Fruit fly (Drosophila melanogaster) whole organism, prepupa: ENCODE measurements around the gene CG7772.

Source experiments
- Blimp-1 ChIP-seq: fragments of 200-800 bp; sonication (Bioruptor generic); optimal IDR thresholded peaks from 3 replicates; lab custom pipeline; 2017; ENCODE audit warnings: missing biosample characterization, missing genetic modification characterization, mild to moderate bottlenecking, moderate library complexity, missing genetic modification reagents
- CG10631 ChIP-seq: fragments of 200-800 bp; sonication (Bioruptor generic); optimal IDR thresholded peaks from 2 replicates; lab custom pipeline; 2016; ENCODE audit warnings: missing biosample characterization, missing genetic modification characterization
- CG10669 ChIP-seq: fragments of 200-800 bp; sonication (Bioruptor generic); optimal IDR thresholded peaks from 3 replicates; lab custom pipeline; 2018; ENCODE audit warnings: missing biosample characterization, mild to moderate bottlenecking, missing genetic modification characterization, moderate library complexity
- CG11294 ChIP-seq: fragments of 200-800 bp; sonication (Bioruptor generic); IDR thresholded peaks from 2 replicates; pipeline ENCODE4 v1.3.6; 2022; ENCODE audit warnings: missing biosample characterization, missing genetic modification characterization
- CG11762 ChIP-seq: fragments of 200-800 bp; sonication (Bioruptor generic); optimal IDR thresholded peaks from 3 replicates; lab custom pipeline; 2016; ENCODE audit warnings: missing biosample characterization, missing genetic modification characterization; ENCODE audit not compliant: insufficient read depth
- CG11902 ChIP-seq: fragments of 200-800 bp; sonication (Bioruptor generic); optimal IDR thresholded peaks from 3 replicates; lab custom pipeline; 2016; ENCODE audit warnings: missing biosample characterization, missing genetic modification characterization
- CG15336 ChIP-seq: fragments of 200-800 bp; sonication (Bioruptor generic); IDR thresholded peaks from 2 replicates; pipeline ENCODE4 v1.3.6; 2022; ENCODE audit warnings: missing biosample characterization, missing genetic modification characterization
- CG1621 ChIP-seq: fragments of 200-800 bp; sonication (Bioruptor generic); optimal IDR thresholded peaks from 3 replicates; lab custom pipeline; 2018; ENCODE audit warnings: missing biosample characterization, mild to moderate bottlenecking, missing genetic modification characterization
- CG16779 ChIP-seq: fragments of 200-800 bp; sonication (Bioruptor generic); optimal IDR thresholded peaks from 3 replicates; lab custom pipeline; 2017; ENCODE audit warnings: missing biosample characterization, mild to moderate bottlenecking, missing genetic modification characterization
- CG32006 ChIP-seq: fragments of 200-800 bp; sonication (Bioruptor generic); optimal IDR thresholded peaks from 3 replicates; lab custom pipeline; 2017; ENCODE audit warnings: missing biosample characterization, mild to moderate bottlenecking, missing genetic modification characterization
- CG34406 ChIP-seq: fragments of 200-800 bp; sonication (Bioruptor generic); optimal IDR thresholded peaks from 3 replicates; lab custom pipeline; 2016; ENCODE audit warnings: missing biosample characterization, missing genetic modification characterization
- CG3919 ChIP-seq: fragments of 200-800 bp; sonication (Bioruptor generic); optimal IDR thresholded peaks from 3 replicates; lab custom pipeline; 2016; ENCODE audit warnings: missing biosample characterization, missing genetic modification characterization
- CG6163 ChIP-seq: fragments of 200-800 bp; sonication (Bioruptor generic); IDR thresholded peaks from 3 replicates; pipeline ENCODE4 v1.3.6; 2022; ENCODE audit warnings: missing biosample characterization, missing genetic modification characterization
- CG6276 ChIP-seq: fragments of 200-800 bp; sonication (Bioruptor generic); optimal IDR thresholded peaks from 2 replicates; lab custom pipeline; 2017; ENCODE audit warnings: missing biosample characterization, mild to moderate bottlenecking, missing genetic modification characterization
- CG6792 ChIP-seq: fragments of 200-800 bp; sonication (Bioruptor generic); optimal IDR thresholded peaks from 3 replicates; lab custom pipeline; 2016; ENCODE audit warnings: missing biosample characterization, missing genetic modification characterization
- CG6808 ChIP-seq: fragments of 200-800 bp; sonication (Bioruptor generic); optimal IDR thresholded peaks from 3 replicates; lab custom pipeline; 2017; ENCODE audit warnings: missing biosample characterization, missing genetic modification characterization, mild to moderate bottlenecking, moderate library complexity, missing genetic modification reagents
- CG6854 ChIP-seq: fragments of 200-800 bp; sonication (Bioruptor generic); optimal IDR thresholded peaks from 2 replicates; lab custom pipeline; 2017; ENCODE audit warnings: missing biosample characterization, mild to moderate bottlenecking, missing genetic modification characterization
- CG7368 ChIP-seq: fragments of 200-800 bp; sonication (Bioruptor generic); optimal IDR thresholded peaks from 3 replicates; lab custom pipeline; 2016; ENCODE audit warnings: missing biosample characterization, missing genetic modification characterization
- CG8119 ChIP-seq: fragments of 200-800 bp; sonication (Bioruptor generic); IDR thresholded peaks from 3 replicates; pipeline ENCODE4 v1.3.6; 2022; ENCODE audit warnings: missing biosample characterization, missing genetic modification characterization
- CG8319 ChIP-seq: fragments of 200-800 bp; sonication (Bioruptor generic); optimal IDR thresholded peaks from 3 replicates; lab custom pipeline; 2016; ENCODE audit warnings: missing biosample characterization, missing genetic modification characterization
- CG8632 ChIP-seq: fragments of 200-800 bp; sonication (Bioruptor generic); optimal IDR thresholded peaks from 3 replicates; lab custom pipeline; 2016; ENCODE audit warnings: missing biosample characterization, missing genetic modification characterization
- CG9139 ChIP-seq: fragments of 200-800 bp; sonication (Bioruptor generic); optimal IDR thresholded peaks from 3 replicates; lab custom pipeline; 2017; ENCODE audit warnings: missing biosample characterization, mild to moderate bottlenecking, missing genetic modification characterization
- Eip75B ChIP-seq: fragments of 200-800 bp; sonication (Bioruptor generic); optimal IDR thresholded peaks from 3 replicates; lab custom pipeline; 2016; ENCODE audit warnings: missing biosample characterization, missing genetic modification characterization
- Eip78C ChIP-seq: fragments of 200-800 bp; sonication (Bioruptor generic); peaks from one replicate; lab custom pipeline; 2016; ENCODE audit warnings: missing biosample characterization, missing genetic modification characterization
- Eip93F ChIP-seq: fragments of 200-800 bp; sonication (Bioruptor generic); optimal IDR thresholded peaks from 2 replicates; lab custom pipeline; 2016; ENCODE audit warnings: missing biosample characterization, mild to moderate bottlenecking, missing genetic modification characterization
- Ets21C ChIP-seq: fragments of 200-800 bp; sonication (Bioruptor generic); optimal IDR thresholded peaks from 3 replicates; lab custom pipeline; 2016; ENCODE audit warnings: missing biosample characterization, missing genetic modification characterization
- Ets96B ChIP-seq: fragments of 200-800 bp; optimal IDR thresholded peaks from 2 replicates; lab custom pipeline; 2019; ENCODE audit warnings: missing biosample characterization, mild to moderate bottlenecking, missing genetic modification characterization, moderate library complexity
- Hr38 ChIP-seq: sonication (Bioruptor generic); optimal IDR thresholded peaks from 2 replicates; lab custom pipeline; 2016; ENCODE audit warnings: missing biosample characterization, missing genetic modification characterization
- Hr39 ChIP-seq: fragments of 200-800 bp; sonication (Bioruptor generic); optimal IDR thresholded peaks from 2 replicates; lab custom pipeline; 2016; ENCODE audit warnings: missing biosample characterization, missing genetic modification characterization
- Hr4 ChIP-seq: fragments of 200-800 bp; sonication (Bioruptor generic); optimal IDR thresholded peaks from 3 replicates; lab custom pipeline; 2016; ENCODE audit warnings: missing biosample characterization, missing genetic modification characterization
- Lpt ChIP-seq: fragments of 200-800 bp; sonication (Bioruptor generic); optimal IDR thresholded peaks from 3 replicates; lab custom pipeline; 2016; ENCODE audit warnings: missing biosample characterization, missing genetic modification characterization
- Met ChIP-seq: fragments of 200-800 bp; sonication (Bioruptor generic); optimal IDR thresholded peaks from 3 replicates; lab custom pipeline; 2016; ENCODE audit warnings: missing biosample characterization, missing genetic modification characterization
- OdsH ChIP-seq: fragments of 200-800 bp; sonication (Bioruptor generic); optimal IDR thresholded peaks from 3 replicates; lab custom pipeline; 2016; ENCODE audit warnings: missing biosample characterization, missing genetic modification characterization
- Sox102F ChIP-seq: fragments of 200-800 bp; sonication (Bioruptor generic); optimal IDR thresholded peaks from 2 replicates; lab custom pipeline; 2016; ENCODE audit warnings: missing biosample characterization, mild to moderate bottlenecking, missing genetic modification characterization
- Sox14 ChIP-seq: fragments of 200-800 bp; sonication (Bioruptor generic); optimal IDR thresholded peaks from 3 replicates; lab custom pipeline; 2016; ENCODE audit warnings: missing biosample characterization, missing genetic modification characterization
- Sox15 ChIP-seq: fragments of 200-800 bp; sonication (Bioruptor generic); optimal IDR thresholded peaks from 3 replicates; lab custom pipeline; 2016; ENCODE audit warnings: missing biosample characterization, missing genetic modification characterization
- acj6 ChIP-seq: fragments of 200-800 bp; sonication (Bioruptor generic); optimal IDR thresholded peaks from 3 replicates; lab custom pipeline; 2016; ENCODE audit warnings: missing biosample characterization, missing genetic modification characterization
- cyc ChIP-seq: fragments of 200-800 bp; sonication (Bioruptor generic); optimal IDR thresholded peaks from 3 replicates; lab custom pipeline; 2016; ENCODE audit warnings: missing biosample characterization, missing genetic modification characterization
- dac ChIP-seq: fragments of 200-800 bp; sonication (Bioruptor generic); optimal IDR thresholded peaks from 2 replicates; lab custom pipeline; 2017; ENCODE audit warnings: missing biosample characterization, mild to moderate bottlenecking, missing genetic modification characterization
- dsx ChIP-seq: fragments of 200-800 bp; optimal IDR thresholded peaks from 3 replicates; lab custom pipeline; 2019; ENCODE audit warnings: missing biosample characterization, mild to moderate bottlenecking, missing genetic modification characterization, moderate library complexity; ENCODE audit not compliant: poor library complexity, severe bottlenecking
- eg ChIP-seq: fragments of 200-800 bp; sonication (Bioruptor generic); IDR thresholded peaks from 3 replicates; pipeline ENCODE4 v1.3.6; 2022; ENCODE audit warnings: missing biosample characterization, missing genetic modification characterization
- esn ChIP-seq: fragments of 200-800 bp; sonication (Bioruptor generic); optimal IDR thresholded peaks from 2 replicates; lab custom pipeline; 2016; ENCODE audit warnings: missing biosample characterization, mild to moderate bottlenecking, missing genetic modification characterization, moderate library complexity
- fd59A ChIP-seq: fragments of 200-800 bp; sonication (Bioruptor generic); optimal IDR thresholded peaks from 2 replicates; lab custom pipeline; 2017; ENCODE audit warnings: missing biosample characterization, mild to moderate bottlenecking, missing genetic modification characterization, missing genetic modification reagents
- fd85E ChIP-seq: fragments of 200-800 bp; sonication (Bioruptor generic); optimal IDR thresholded peaks from 3 replicates; lab custom pipeline; 2016; ENCODE audit warnings: missing biosample characterization, missing genetic modification characterization
- lz ChIP-seq: fragments of 200-800 bp; sonication (Bioruptor generic); optimal IDR thresholded peaks from 3 replicates; lab custom pipeline; 2016; ENCODE audit warnings: missing biosample characterization, missing genetic modification characterization
- net ChIP-seq: fragments of 200-800 bp; sonication (Bioruptor generic); optimal IDR thresholded peaks from 3 replicates; lab custom pipeline; 2016; ENCODE audit warnings: missing biosample characterization, missing genetic modification characterization
- pdm3 ChIP-seq: fragments of 200-800 bp; sonication (Bioruptor generic); optimal IDR thresholded peaks from 3 replicates; lab custom pipeline; 2016; ENCODE audit warnings: missing biosample characterization, missing genetic modification characterization
- spab ChIP-seq: fragments of 200-800 bp; sonication (Bioruptor generic); optimal IDR thresholded peaks from 2 replicates; lab custom pipeline; 2017; ENCODE audit warnings: missing biosample characterization, mild to moderate bottlenecking, missing genetic modification characterization, missing genetic modification reagents
- ss ChIP-seq, 2 experiments: fragments of 200-800 bp; sonication (Bioruptor generic); optimal IDR thresholded peaks; 2 replicates in 1 of 2; 3 replicates in 1 of 2; lab custom pipeline; 2017 to 2018; ENCODE audit warnings: mild to moderate bottlenecking in 2 of 2, missing biosample characterization in 2 of 2, missing genetic modification characterization in 2 of 2, moderate library complexity in 1 of 2
- topi ChIP-seq: fragments of 200-800 bp; sonication (Bioruptor generic); optimal IDR thresholded peaks from 3 replicates; lab custom pipeline; 2016; ENCODE audit warnings: missing biosample characterization, missing genetic modification characterization
- vri ChIP-seq: fragments of 200-800 bp; sonication (Bioruptor generic); optimal IDR thresholded peaks from 3 replicates; lab custom pipeline; 2016; ENCODE audit warnings: missing biosample characterization, mild to moderate bottlenecking, missing genetic modification characterization

Gene CG7772

DNA sequence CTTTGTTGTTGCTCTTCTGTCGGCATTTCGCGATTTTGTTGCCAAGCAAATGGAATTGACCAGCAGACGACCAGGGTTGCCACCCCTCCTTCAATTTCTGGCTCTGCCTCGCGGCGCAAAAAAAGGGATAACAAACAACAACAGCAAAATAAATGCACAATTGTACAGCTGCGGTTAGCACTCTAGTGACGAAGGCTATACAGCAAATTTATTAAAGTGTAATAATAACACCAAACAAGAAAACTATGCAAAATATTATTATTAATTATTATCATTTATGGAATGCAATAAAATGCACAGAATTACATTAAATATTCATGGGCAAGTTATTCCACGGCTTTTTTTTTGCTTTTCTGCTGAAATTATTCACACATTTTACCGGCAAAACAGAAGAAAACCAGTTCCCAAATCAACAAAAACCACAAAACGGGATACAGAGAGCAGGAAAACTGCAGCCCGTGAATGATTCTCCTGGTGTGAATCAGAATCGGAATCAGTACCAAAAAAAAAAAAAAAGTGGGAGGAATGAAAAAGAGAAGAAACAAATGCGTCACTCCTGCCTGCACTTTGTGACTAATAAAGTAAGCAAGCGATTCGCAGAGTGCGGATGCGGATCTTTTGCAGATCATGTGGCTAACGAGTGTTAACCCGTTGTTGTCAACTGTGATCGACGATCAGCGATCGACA lies 27.7 kb downstream of the CG7772 start:
- TF ChIP-seq Ets96B (tag; lab: Kevin White, UChicago) (peak; percentile 41), CG16779 (tag; lab: Kevin White, UChicago) (no peak), CG6163 (GFP tag; lab: Robert Waterston, UW) (peak; percentile 58), Hr39 (GFP tag; lab: Kevin White, UChicago) (peak; percentile 51), acj6 (GFP tag; lab: Kevin White, UChicago) (peak; percentile 58), OdsH (peak; percentile 58), CG8319 (GFP tag; lab: Kevin White, UChicago) (no peak), net (GFP tag; lab: Kevin White, UChicago) (peak; percentile 33), CG11762 (GFP tag; lab: Kevin White, UChicago) (peak; percentile 0), CG32006 (peak; percentile 73), CG8632 (GFP tag; lab: Kevin White, UChicago) (peak; percentile 69), topi (GFP tag; lab: Kevin White, UChicago) (peak; percentile 68), Eip78C (GFP tag; lab: Kevin White, UChicago) (peak; percentile 91), Lpt (GFP tag; lab: Kevin White, UChicago) (peak; percentile 22), CG34406 (GFP tag; lab: Kevin White, UChicago) (peak; percentile 72), Sox14 (GFP tag; lab: Kevin White, UChicago) (peak; percentile 5), Sox102F (GFP tag; lab: Kevin White, UChicago) (peak; percentile 72), CG11902 (GFP tag; lab: Kevin White, UChicago) (peak; percentile 14), CG8119 (GFP tag; lab: Robert Waterston, UW) (peak; percentile 55; the same call in 2 of the 3 replicates), Eip93F (GFP tag; lab: Kevin White, UChicago) (peak; percentile 77), CG11294 (no peak), CG9139 (GFP tag; lab: Kevin White, UChicago) (peak; percentile 57), CG10669 (GFP tag; lab: Kevin White, UChicago) (peak; percentile 59), lz (GFP tag; lab: Kevin White, UChicago) (peak; percentile 52), dac (no peak), eg (GFP tag; lab: Robert Waterston, UW) (peak; percentile 43; the same call in 1 of the 3 replicates), Met (peak; percentile 75), CG6808 (peak; percentile 65), CG3919 (peak; percentile 61), CG1621 (peak; percentile 54), dsx (GFP tag; lab: Kevin White, UChicago) (peak; percentile 27), CG10631 (peak; percentile 63), Hr38 (GFP tag; lab: Kevin White, UChicago) (no peak), esn (GFP tag; lab: Kevin White, UChicago) (peak; percentile 72), spab (GFP tag; lab: Kevin White, UChicago) (peak; percentile 26), cyc (GFP tag; lab: Kevin White, UChicago) (peak; percentile 52), vri (GFP tag; lab: Kevin White, UChicago) (peak; percentile 25), fd85E (GFP tag; lab: Kevin White, UChicago) (no peak), pdm3 (peak; percentile 52), Ets21C (peak; percentile 28), Blimp-1 (GFP tag; lab: Kevin White, UChicago) (peak; percentile 14), fd59A (GFP tag; lab: Kevin White, UChicago) (peak; percentile 7), CG15336 (GFP tag; lab: Robert Waterston, UW) (peak; percentile 64; the same call in 1 of the 2 replicates), CG6276 (peak; percentile 5), Sox15 (GFP tag; lab: Kevin White, UChicago) (no peak), Hr4 (GFP tag; lab: Kevin White, UChicago) (peak; percentile 53), CG7368 (GFP tag; lab: Kevin White, UChicago) (peak; percentile 20), CG6854 (GFP tag; lab: Kevin White, UChicago) (no peak), Eip75B (GFP tag; lab: Kevin White, UChicago) (peak; percentile 12), CG6792 (peak; percentile 66), ss (GFP tag; optimal IDR thresholded peaks at IDR 0.05; lab: Kevin White, UChicago) (peak; percentile 60 to 75)
